Fruit fly (Drosophila melanogaster) Kc167 (cell line): ENCODE measurements around the gene CG43403.

Source experiments
- Myc ChIP-seq: fragments of >200 bp; optimal IDR thresholded peaks from 2 replicates; lab custom pipeline; 2017; ENCODE audit warnings: missing external identifiers
- Sin3A ChIP-seq: fragments of >200 bp; optimal IDR thresholded peaks from 2 replicates; lab custom pipeline; 2018; ENCODE audit warnings: missing external identifiers
- h ChIP-seq: fragments of >200 bp; optimal IDR thresholded peaks from 3 replicates; lab custom pipeline; 2018; ENCODE audit warnings: missing external identifiers
- insv ChIP-seq: fragments of >200 bp; optimal IDR thresholded peaks from 3 replicates; lab custom pipeline; 2018; ENCODE audit warnings: missing external identifiers
- psq ChIP-seq: fragments of >200 bp; optimal IDR thresholded peaks from 2 replicates; lab custom pipeline; 2017; ENCODE audit warnings: missing external identifiers
- ttk ChIP-seq: sonication (Bioruptor generic); optimal IDR thresholded peaks from 2 replicates; lab custom pipeline; 2017; ENCODE audit warnings: missing external identifiers

dm6 chr2L:2623947-2624346 is 4.0 kb downstream of the CG43403 start:
- TF ChIP-seq Sin3A (no peak), psq (lab: Kevin White, UChicago) (no peak), Myc (no peak), insv (lab: Kevin White, UChicago) (no peak), h (lab: Kevin White, UChicago) (no peak), ttk (lab: Kevin White, UChicago) (no peak)
